Fruit fly (Drosophila melanogaster) whole organism, embryonic: Measurements from ENCODE around the gene IFT54.

Experiments used
- Atf3 ChIP-seq: fragments of 200-800 bp; sonication (Bioruptor generic); optimal IDR thresholded peaks from 3 replicates; lab custom pipeline; 2016; ENCODE audit warnings: missing biosample characterization, missing genetic modification characterization
- CG10979 ChIP-seq: fragments of 200-800 bp; sonication (Bioruptor generic); optimal IDR thresholded peaks from 2 replicates; lab custom pipeline; 2018; ENCODE audit warnings: missing biosample characterization, mild to moderate bottlenecking, missing genetic modification characterization, moderate library complexity
- CG11723 ChIP-seq: fragments of 200-800 bp; sonication (Bioruptor generic); optimal IDR thresholded peaks from 2 replicates; lab custom pipeline; 2017; ENCODE audit warnings: missing biosample characterization, mild to moderate bottlenecking, missing genetic modification characterization
- CG12071 ChIP-seq: fragments of 200-800 bp; sonication (Bioruptor generic); optimal IDR thresholded peaks from 3 replicates; lab custom pipeline; 2018; ENCODE audit warnings: missing biosample characterization, mild to moderate bottlenecking, missing genetic modification characterization
- CG12104 ChIP-seq: fragments of 200-800 bp; sonication (Bioruptor generic); optimal IDR thresholded peaks from 3 replicates; lab custom pipeline; 2016; ENCODE audit warnings: missing biosample characterization, missing genetic modification characterization
- CG12659 ChIP-seq: fragments of 200-800 bp; sonication (Bioruptor generic); optimal IDR thresholded peaks from 3 replicates; lab custom pipeline; 2017; ENCODE audit warnings: mild to moderate bottlenecking, missing biosample characterization, missing genetic modification reagents, missing genetic modification characterization
- CG13424 ChIP-seq: fragments of 200-800 bp; sonication (Bioruptor generic); optimal IDR thresholded peaks from 2 replicates; lab custom pipeline; 2019; ENCODE audit warnings: missing biosample characterization, mild to moderate bottlenecking, missing genetic modification characterization, moderate library complexity
- CG14050 ChIP-seq: fragments of 200-800 bp; sonication (Bioruptor generic); IDR thresholded peaks from 3 replicates; pipeline ENCODE4 v1.3.6; 2022; ENCODE audit warnings: missing biosample characterization, missing genetic modification characterization
- CG15269 ChIP-seq: fragments of 200-800 bp; sonication (Bioruptor generic); optimal IDR thresholded peaks from 2 replicates; lab custom pipeline; 2018; ENCODE audit warnings: missing biosample characterization, mild to moderate bottlenecking, missing genetic modification characterization, moderate library complexity
- CG1603 ChIP-seq: fragments of 200-800 bp; sonication (Bioruptor generic); optimal IDR thresholded peaks from 2 replicates; lab custom pipeline; 2019; ENCODE audit warnings: missing biosample characterization, mild to moderate bottlenecking, missing genetic modification characterization, moderate library complexity
- CG2712 ChIP-seq: fragments of 200-800 bp; optimal IDR thresholded peaks from 3 replicates; lab custom pipeline; 2019; ENCODE audit warnings: missing biosample characterization, mild to moderate bottlenecking, missing genetic modification characterization, moderate library complexity
- CG3995 ChIP-seq: fragments of 200-800 bp; sonication (Bioruptor generic); optimal IDR thresholded peaks from 3 replicates; lab custom pipeline; 2016; ENCODE audit warnings: missing biosample characterization, missing genetic modification characterization
- CG4820 ChIP-seq: fragments of 200-800 bp; sonication (Bioruptor generic); optimal IDR thresholded peaks from 3 replicates; lab custom pipeline; 2016; ENCODE audit warnings: missing biosample characterization, missing genetic modification characterization
- CG6689 ChIP-seq: fragments of 200-800 bp; sonication (Bioruptor generic); IDR thresholded peaks from 2 replicates; pipeline ENCODE4 v1.3.6; 2022; ENCODE audit warnings: missing biosample characterization, missing genetic modification characterization
- CG7963 ChIP-seq: fragments of 200-800 bp; sonication (Bioruptor generic); IDR thresholded peaks from 3 replicates; pipeline ENCODE4 v1.3.6; 2022; ENCODE audit warnings: missing biosample characterization, missing genetic modification characterization; ENCODE audit not compliant: partially characterized antibody
- CG8388 ChIP-seq: fragments of 200-800 bp; sonication (Bioruptor generic); optimal IDR thresholded peaks from 2 replicates; lab custom pipeline; 2019; ENCODE audit warnings: missing biosample characterization, mild to moderate bottlenecking, missing genetic modification characterization, moderate library complexity
- CG8924 ChIP-seq: fragments of 200-800 bp; optimal IDR thresholded peaks from 3 replicates; lab custom pipeline; 2019; ENCODE audit warnings: missing biosample characterization, mild to moderate bottlenecking, missing genetic modification characterization, moderate library complexity
- CG9437 ChIP-seq: fragments of 200-800 bp; sonication (Bioruptor generic); optimal IDR thresholded peaks from 2 replicates; lab custom pipeline; 2018; ENCODE audit warnings: missing biosample characterization, mild to moderate bottlenecking, missing genetic modification characterization
- CG9876 ChIP-seq: fragments of 200-800 bp; sonication (Bioruptor generic); optimal IDR thresholded peaks from 2 replicates; lab custom pipeline; 2016; ENCODE audit warnings: missing biosample characterization, missing genetic modification characterization
- CTCF ChIP-seq: fragments of 200-800 bp; sonication (Bioruptor generic); optimal IDR thresholded peaks from 2 replicates; lab custom pipeline; 2017; ENCODE audit warnings: missing biosample characterization, mild to moderate bottlenecking, missing genetic modification characterization, moderate library complexity
- CkIIα-i1 ChIP-seq: fragments of 200-800 bp; sonication (Bioruptor generic); IDR thresholded peaks from 2 replicates; pipeline ENCODE4 v1.3.6; 2022; ENCODE audit warnings: missing biosample characterization, missing genetic modification characterization
- CoRest ChIP-seq: fragments of 200-800 bp; sonication (Bioruptor generic); optimal IDR thresholded peaks from 3 replicates; lab custom pipeline; 2018; ENCODE audit warnings: missing biosample characterization, mild to moderate bottlenecking, missing genetic modification characterization, moderate library complexity
- Dfd ChIP-seq, 2 experiments: fragments of >200 bp; optimal IDR thresholded peaks; 2 replicates each; lab custom pipeline; 2017; ENCODE audit warnings: missing biosample characterization in 2 of 2, missing genetic modification characterization in 2 of 2
- Drgx ChIP-seq: fragments of 200-800 bp; sonication (Bioruptor generic); IDR thresholded peaks from 2 replicates; pipeline ENCODE4 v1.3.6; 2022; ENCODE audit warnings: missing biosample characterization, missing genetic modification characterization
- Fer1 ChIP-seq: fragments of 200-800 bp; sonication (Bioruptor generic); optimal IDR thresholded peaks from 2 replicates; lab custom pipeline; 2017; ENCODE audit warnings: missing biosample characterization, mild to moderate bottlenecking, missing genetic modification characterization
- Nf-YA ChIP-seq: fragments of 200-800 bp; sonication (Bioruptor generic); IDR thresholded peaks from 2 replicates; pipeline ENCODE4 v1.3.6; 2022; ENCODE audit warnings: missing biosample characterization, missing genetic modification characterization
- PHDP ChIP-seq: fragments of 200-800 bp; sonication (Bioruptor generic); optimal IDR thresholded peaks from 3 replicates; lab custom pipeline; 2018; ENCODE audit warnings: missing biosample characterization, mild to moderate bottlenecking, missing genetic modification characterization, moderate library complexity
- Ravus ChIP-seq: fragments of 200-800 bp; sonication (Bioruptor generic); IDR thresholded peaks from 2 replicates; pipeline ENCODE4 v1.3.6; 2022; ENCODE audit warnings: missing biosample characterization, missing genetic modification characterization
- Sox100B ChIP-seq: fragments of 200-800 bp; sonication (Bioruptor generic); optimal IDR thresholded peaks from 3 replicates; lab custom pipeline; 2018; ENCODE audit warnings: missing biosample characterization, mild to moderate bottlenecking, missing genetic modification characterization
- Sry-δ ChIP-seq: fragments of 200-800 bp; sonication (Bioruptor generic); optimal IDR thresholded peaks from 2 replicates; lab custom pipeline; 2016; ENCODE audit warnings: missing biosample characterization, missing genetic modification characterization
- aop ChIP-seq: fragments of 200-800 bp; sonication (Bioruptor generic); IDR thresholded peaks from 2 replicates; pipeline ENCODE4 v1.3.6; 2022; ENCODE audit warnings: missing biosample characterization, missing genetic modification characterization
- chinmo ChIP-seq: fragments of 200-800 bp; sonication (Bioruptor generic); IDR thresholded peaks from 4 replicates; pipeline ENCODE4 v1.3.6; 2022; ENCODE audit warnings: missing biosample characterization, missing genetic modification characterization; ENCODE audit not compliant: partially characterized antibody
- crol ChIP-seq: fragments of 200-800 bp; sonication (Bioruptor generic); IDR thresholded peaks from 2 replicates; pipeline ENCODE4 v1.3.6; 2022; ENCODE audit warnings: missing biosample characterization, missing genetic modification characterization
- crp ChIP-seq, 2 experiments: fragments of 200-800 bp; sonication (Bioruptor generic); optimal IDR thresholded peaks; 2 replicates in 1 of 2; 3 replicates in 1 of 2; lab custom pipeline; 2017; ENCODE audit warnings: missing biosample characterization in 2 of 2, missing genetic modification characterization in 2 of 2, mild to moderate bottlenecking in 1 of 2, moderate library complexity in 1 of 2
- en ChIP-seq: fragments of 200-800 bp; sonication (Bioruptor generic); optimal IDR thresholded peaks from 2 replicates; lab custom pipeline; 2016; ENCODE audit warnings: missing biosample characterization, missing genetic modification characterization
- eve ChIP-seq, 2 experiments: fragments of >200 bp; optimal IDR thresholded peaks; 2 replicates each; lab custom pipeline; 2017; ENCODE audit warnings: missing biosample characterization in 2 of 2, missing genetic modification characterization in 2 of 2
- fd3F ChIP-seq: fragments of 200-800 bp; sonication (Bioruptor generic); optimal IDR thresholded peaks from 2 replicates; lab custom pipeline; 2018; ENCODE audit warnings: missing biosample characterization, mild to moderate bottlenecking, missing genetic modification characterization, moderate library complexity
- hkb ChIP-seq, 2 experiments: fragments of 200-800 bp in 1 of 2; fragments of >200 bp in 1 of 2; sonication (Bioruptor generic) in 1 of 2; IDR thresholded peaks in 1 of 2; optimal IDR thresholded peaks in 1 of 2; 2 replicates each; pipeline versions ENCODE4 v1.3.6 to Lab custom; 2017 to 2022; ENCODE audit warnings: missing biosample characterization in 1 of 2, missing genetic modification characterization in 1 of 2
- ind ChIP-seq: fragments of 200-800 bp; sonication (Bioruptor generic); optimal IDR thresholded peaks from 3 replicates; lab custom pipeline; 2016; ENCODE audit warnings: missing biosample characterization, missing genetic modification characterization
- lilli ChIP-seq: fragments of 200-800 bp; sonication (Bioruptor generic); optimal IDR thresholded peaks from 3 replicates; lab custom pipeline; 2016; ENCODE audit warnings: missing biosample characterization, missing genetic modification characterization
- nom ChIP-seq: fragments of 200-800 bp; sonication (Bioruptor generic); optimal IDR thresholded peaks from 2 replicates; lab custom pipeline; 2017; ENCODE audit warnings: missing biosample characterization, missing genetic modification characterization, mild to moderate bottlenecking, moderate library complexity, missing genetic modification reagents
- prd ChIP-seq, 3 experiments: fragments of >200 bp in 2 of 3; fragments of 200-800 bp in 1 of 3; sonication (Bioruptor generic) in 1 of 3; optimal IDR thresholded peaks in 2 of 3; IDR thresholded peaks in 1 of 3; 2 replicates in 2 of 3; 3 replicates in 1 of 3; pipeline versions ENCODE4 v1.3.6 to Lab custom; 2017 to 2022; ENCODE audit warnings: missing biosample characterization in 1 of 3, missing genetic modification characterization in 1 of 3
- ro ChIP-seq: fragments of 200-800 bp; sonication (Bioruptor generic); IDR thresholded peaks from 2 replicates; pipeline ENCODE4 v1.3.6; 2022; ENCODE audit warnings: missing biosample characterization, missing genetic modification characterization
- scrt ChIP-seq: fragments of 200-800 bp; sonication (Bioruptor generic); optimal IDR thresholded peaks from 2 replicates; lab custom pipeline; 2018; ENCODE audit warnings: missing biosample characterization, mild to moderate bottlenecking, missing genetic modification characterization, moderate library complexity
- seq ChIP-seq: fragments of 200-800 bp; sonication (Bioruptor generic); IDR thresholded peaks from 2 replicates; pipeline ENCODE4 v1.3.6; 2022; ENCODE audit warnings: missing biosample characterization, missing genetic modification characterization
- slou ChIP-seq: fragments of 200-800 bp; sonication (Bioruptor generic); optimal IDR thresholded peaks from 3 replicates; lab custom pipeline; 2016; ENCODE audit warnings: missing biosample characterization, missing genetic modification characterization
- vvl ChIP-seq: fragments of 200-800 bp; sonication (Bioruptor generic); IDR thresholded peaks from 2 replicates; pipeline ENCODE4 v1.3.6; 2022; ENCODE audit warnings: missing biosample characterization, missing genetic modification characterization

IFT54 gene

dm6 chr3R:14326250-14327112 is 24.3 kb downstream of the IFT54 start, which contains the start of the genes Afti and ATPsynE (continued):
- TF ChIP-seq chinmo (GFP tag; lab: Robert Waterston, UW) = no peak
- TF ChIP-seq Sox100B (GFP tag; lab: Kevin White, UChicago) = no peak
- peak; percentile 50; the same call in 1 of the 3 replicates for TF ChIP-seq CG7963 (GFP tag; lab: Robert Waterston, UW)
- no peak for TF ChIP-seq CG15269 (tag; lab: Kevin White, UChicago)
- peak; percentile 63 for TF ChIP-seq CG8924 (tag; lab: Kevin White, UChicago)
- TF ChIP-seq CG12659 (GFP tag; lab: Kevin White, UChicago) = peak; percentile 77
- no peak for TF ChIP-seq Dfd (GFP tag; optimal IDR thresholded peaks at IDR 0.05; lab: Kevin White, UChicago)
- TF ChIP-seq CG9437 = peak; percentile 46
- peak; percentile 82; the same call in 1 of the 2 replicates for TF ChIP-seq vvl
- TF ChIP-seq en = peak; percentile 30
- peak; percentile 46 for TF ChIP-seq CTCF
- TF ChIP-seq hkb (optimal IDR thresholded peaks at IDR 0.05; lab: Kevin White, UChicago) = no peak
- peak; percentile 72 for TF ChIP-seq hkb (GFP tag; IDR thresholded peaks at IDR 0.05; lab: Robert Waterston, UW)
- no peak for TF ChIP-seq eve (GFP tag; optimal IDR thresholded peaks at IDR 0.05; lab: Kevin White, UChicago)
- peak; percentile 67 for TF ChIP-seq CG1603 (tag; lab: Kevin White, UChicago)
- TF ChIP-seq CG8388 (GFP tag; lab: Kevin White, UChicago) = no peak
- peak; percentile 46 for TF ChIP-seq CG10979 (tag; lab: Kevin White, UChicago)
- no peak for TF ChIP-seq prd (optimal IDR thresholded peaks at IDR 0.05; lab: Kevin White, UChicago)
- peak; percentile 75; the same call in 2 of the 3 replicates for TF ChIP-seq prd (GFP tag; IDR thresholded peaks at IDR 0.05; lab: Robert Waterston, UW)
- 0 out of 2 replicates have a peak, but pooled peaks have one; percentile 15 for TF ChIP-seq Drgx (GFP tag; lab: Robert Waterston, UW)
- no peak for TF ChIP-seq CkIIα-i1 (GFP tag; lab: Robert Waterston, UW)
- no peak for TF ChIP-seq CG12071 (GFP tag; lab: Kevin White, UChicago)
- no peak for TF ChIP-seq crol (GFP tag; lab: Robert Waterston, UW)
- peak; percentile 62 for TF ChIP-seq CG9876 (GFP tag; lab: Kevin White, UChicago)
- peak; percentile 62 for TF ChIP-seq fd3F (GFP tag; lab: Kevin White, UChicago)
- TF ChIP-seq CG13424 (tag; lab: Kevin White, UChicago) = peak; percentile 71
- peak; percentile 28 for TF ChIP-seq Atf3 (GFP tag; lab: Kevin White, UChicago)
- TF ChIP-seq aop (GFP tag; lab: Robert Waterston, UW) = 0 out of 2 replicates have a peak, but pooled peaks have one; percentile 25
- TF ChIP-seq ind = peak; percentile 80
- peak; percentile 34 for TF ChIP-seq slou
- no peak for TF ChIP-seq ro (GFP tag; lab: Robert Waterston, UW)
- peak; percentile 23 for TF ChIP-seq Ravus (GFP tag; lab: Robert Waterston, UW)
- peak; percentile 40; the same call in 1 of the 3 replicates for TF ChIP-seq CG14050
- TF ChIP-seq CG6689 (GFP tag; lab: Robert Waterston, UW) = peak; percentile 54
- no peak; the same call in 1 of the 2 replicates for TF ChIP-seq Nf-YA (GFP tag; lab: Robert Waterston, UW)
- peak; percentile 60 for TF ChIP-seq CG12104 (GFP tag; lab: Kevin White, UChicago)
- TF ChIP-seq CG3995 (GFP tag; lab: Kevin White, UChicago) = no peak
- peak; percentile 36 for TF ChIP-seq Fer1 (GFP tag; lab: Kevin White, UChicago)
- TF ChIP-seq scrt (GFP tag; lab: Kevin White, UChicago) = no peak
- no peak; the same call in 1 of the 2 replicates for TF ChIP-seq seq (GFP tag; lab: Robert Waterston, UW)
- TF ChIP-seq CoRest = peak; percentile 79
- TF ChIP-seq PHDP (tag; lab: Kevin White, UChicago) = peak; percentile 51
- peak; percentile 76 for TF ChIP-seq lilli (GFP tag; lab: Kevin White, UChicago)
- TF ChIP-seq crp (GFP tag; optimal IDR thresholded peaks at IDR 0.05; lab: Kevin White, UChicago) = peak; percentile 24 to 79
- peak; percentile 1 for TF ChIP-seq nom (GFP tag; lab: Kevin White, UChicago)
- peak; percentile 48 for TF ChIP-seq CG4820
- TF ChIP-seq CG11723 (GFP tag; lab: Kevin White, UChicago) = no peak
- peak; percentile 78 for TF ChIP-seq Sry-δ (GFP tag; lab: Kevin White, UChicago)
- TF ChIP-seq CG2712 (tag; lab: Kevin White, UChicago) = peak; percentile 70
